Worm (Caenorhabditis elegans) whole organism, midembryonic: Measurements from ENCODE around the gene srbc-58.

Source experiments
- T22C8.4 ChIP-seq: fragments of 200-800 bp; sonication (Bioruptor generic); IDR thresholded peaks from 2 replicates; pipeline ENCODE4 v1.3.6; 2022; ENCODE audit warnings: missing genetic modification characterization, missing compliant biosample characterization
- cog-1 ChIP-seq: sonication (generic microtip); optimal IDR thresholded peaks from 2 replicates; lab custom pipeline; 2016; ENCODE audit warnings: missing genetic modification characterization, missing compliant biosample characterization
- flt-1 ChIP-seq: fragments of 200-800 bp; sonication (Bioruptor generic); IDR thresholded peaks from 2 replicates; pipeline ENCODE4 v1.3.6; 2022; ENCODE audit warnings: missing genetic modification characterization, missing compliant biosample characterization
- klf-2 ChIP-seq: fragments of 200-800 bp; sonication (Bioruptor generic); conservative IDR thresholded peaks from 2 replicates; pipeline ENCODE4 v1.3.6; 2022; ENCODE audit warnings: missing genetic modification reagents, missing genetic modification characterization, missing compliant biosample characterization
- med-1 ChIP-seq: sonication (generic microtip); optimal IDR thresholded peaks from 2 replicates; lab custom pipeline; 2017; ENCODE audit warnings: missing genetic modification characterization, mild to moderate bottlenecking, missing compliant biosample characterization, antibody characterized with exemption, missing genetic modification reagents; ENCODE audit not compliant: insufficient read depth
- ref-1 ChIP-seq: fragments of 200-800 bp; sonication (Bioruptor generic); conservative IDR thresholded peaks from 2 replicates; pipeline ENCODE4 v1.3.6; 2022; ENCODE audit warnings: missing genetic modification reagents, missing genetic modification characterization, missing compliant biosample characterization
- tab-1 ChIP-seq: fragments of 200-800 bp; sonication (Bioruptor generic); IDR thresholded peaks from 2 replicates; pipeline ENCODE4 v1.3.6; 2022; ENCODE audit warnings: missing genetic modification characterization, missing compliant biosample characterization
- ztf-23 ChIP-seq: fragments of 200-800 bp; sonication (Bioruptor generic); IDR thresholded peaks from 2 replicates; pipeline ENCODE4 v1.3.6; 2022; ENCODE audit warnings: missing genetic modification reagents, missing genetic modification characterization, missing compliant biosample characterization
- ztf-29 ChIP-seq: fragments of 200-800 bp; sonication (Bioruptor generic); IDR thresholded peaks from 2 replicates; pipeline ENCODE4 v1.3.6; 2022; ENCODE audit warnings: missing genetic modification reagents, missing genetic modification characterization, missing compliant biosample characterization

Gene srbc-58

DNA sequence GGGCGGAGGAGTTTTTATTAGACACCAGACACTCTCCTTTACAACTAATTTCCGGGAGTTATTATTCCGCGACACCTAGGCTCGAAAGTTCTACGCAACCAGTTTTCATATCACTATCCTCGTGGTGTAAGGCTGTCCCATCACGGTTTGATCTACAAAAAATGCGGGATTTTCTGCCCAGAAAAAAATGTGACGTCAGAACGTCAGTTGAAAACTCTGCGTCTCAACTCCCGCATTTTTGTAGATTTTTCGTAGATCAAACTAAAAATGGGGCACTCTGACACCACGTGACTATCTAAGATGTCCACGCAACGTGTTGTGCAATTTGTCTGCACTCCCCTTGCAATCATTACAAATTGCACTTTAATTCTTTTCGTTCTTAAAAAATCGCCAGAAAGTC lies 10.1 kb upstream of the srbc-58 start, which contains the start of gene str-238:
TSS of gene str-238 (plus strand) at position 301 of the 400 bp plus-strand sequence.
- TF ChIP-seq med-1 (GFP tag; lab: Kevin White, UChicago), result no peak

DNA sequence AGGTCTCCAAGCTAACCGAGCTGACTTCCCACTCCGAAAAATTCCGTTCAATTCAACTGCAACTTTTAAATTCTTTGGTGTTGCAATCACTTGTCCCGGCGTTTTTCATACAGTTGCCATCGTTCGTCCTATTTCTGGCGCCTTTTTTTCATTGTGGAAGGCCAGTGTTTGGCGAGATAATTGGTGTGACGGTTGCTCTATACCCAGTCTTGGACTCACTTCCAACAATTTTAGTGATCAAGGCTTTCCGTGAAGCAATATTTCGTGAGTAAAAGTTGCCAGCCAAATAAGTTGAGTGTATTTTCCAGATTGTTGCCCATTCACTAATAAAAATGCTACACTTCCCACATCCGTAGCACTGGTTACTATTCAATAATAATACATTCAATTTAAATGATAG lies 2.6 kb upstream of the srbc-58 start:
- no peak for TF ChIP-seq ref-1 (GFP tag; lab: Robert Waterston, UW)
- TF ChIP-seq ztf-29, result no peak
- no peak for TF ChIP-seq klf-2 (GFP tag; lab: Robert Waterston, UW)
- TF ChIP-seq ztf-23 (GFP tag; lab: Robert Waterston, UW), result no peak
- TF ChIP-seq T22C8.4 (GFP tag; lab: Robert Waterston, UW), result no peak
- TF ChIP-seq tab-1 (GFP tag; lab: Robert Waterston, UW), result no peak
- no peak for TF ChIP-seq cog-1 (tag; lab: Kevin White, UChicago)
- TF ChIP-seq flt-1 (GFP tag; lab: Robert Waterston, UW), result no peak

DNA sequence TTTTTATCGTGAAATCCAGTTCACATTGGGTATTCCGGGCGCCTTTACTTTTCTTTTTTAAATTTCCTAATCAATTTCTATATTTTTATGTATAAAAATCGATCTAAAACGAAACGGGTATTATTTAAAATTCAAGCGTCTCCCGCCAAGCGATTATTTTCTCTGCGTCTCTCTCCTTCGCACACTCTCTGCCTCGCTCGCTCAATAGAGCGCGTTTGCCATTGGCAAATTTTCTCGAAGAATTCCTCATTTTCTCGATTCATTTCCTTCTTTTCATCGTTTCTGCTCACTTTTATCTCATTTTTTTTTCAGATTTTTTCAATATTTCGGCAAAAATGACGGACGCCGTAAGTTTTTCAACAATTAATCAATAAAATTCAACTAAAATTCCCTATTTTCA lies 1.5 kb upstream of the srbc-58 start, which contains the start of gene sti-1:
TSS of gene sti-1 (plus strand) at position 263 of the 400 bp plus-strand sequence.
- no peak for TF ChIP-seq tab-1 (GFP tag; lab: Robert Waterston, UW)
- TF ChIP-seq flt-1 (GFP tag; lab: Robert Waterston, UW), result no peak
- TF ChIP-seq ztf-23 (GFP tag; lab: Robert Waterston, UW), result no peak
- peak; percentile 18 for TF ChIP-seq med-1 (GFP tag; lab: Kevin White, UChicago)
- no peak for TF ChIP-seq ztf-29
- peak; percentile 68 for TF ChIP-seq cog-1 (tag; lab: Kevin White, UChicago)
- no peak for TF ChIP-seq klf-2 (GFP tag; lab: Robert Waterston, UW)
- no peak for TF ChIP-seq ref-1 (GFP tag; lab: Robert Waterston, UW)
- TF ChIP-seq T22C8.4 (GFP tag; lab: Robert Waterston, UW), result no peak

DNA sequence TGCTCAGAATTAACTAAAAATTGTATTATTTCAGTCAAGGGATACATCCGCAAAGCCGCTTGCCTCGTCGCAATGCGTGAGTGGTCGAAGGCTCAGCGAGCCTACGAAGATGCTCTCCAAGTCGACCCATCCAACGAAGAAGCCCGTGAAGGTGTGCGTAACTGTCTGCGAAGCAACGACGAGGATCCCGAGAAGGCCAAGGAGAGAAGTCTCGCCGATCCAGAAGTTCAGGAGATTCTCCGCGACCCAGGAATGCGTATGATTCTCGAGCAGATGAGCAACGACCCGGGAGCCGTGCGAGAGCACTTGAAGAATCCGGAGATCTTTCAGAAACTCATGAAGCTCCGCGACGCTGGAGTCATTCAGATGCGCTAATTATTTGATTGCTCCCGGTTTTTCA lies 454 bp upstream of the srbc-58 start:
- TF ChIP-seq ztf-23 (GFP tag; lab: Robert Waterston, UW), result no peak
- TF ChIP-seq ref-1 (GFP tag; lab: Robert Waterston, UW), result no peak
- TF ChIP-seq T22C8.4 (GFP tag; lab: Robert Waterston, UW), result no peak
- TF ChIP-seq med-1 (GFP tag; lab: Kevin White, UChicago), result no peak
- no peak for TF ChIP-seq klf-2 (GFP tag; lab: Robert Waterston, UW)
- TF ChIP-seq tab-1 (GFP tag; lab: Robert Waterston, UW), result no peak
- no peak for TF ChIP-seq flt-1 (GFP tag; lab: Robert Waterston, UW)
- no peak for TF ChIP-seq cog-1 (tag; lab: Kevin White, UChicago)
- no peak for TF ChIP-seq ztf-29

DNA sequence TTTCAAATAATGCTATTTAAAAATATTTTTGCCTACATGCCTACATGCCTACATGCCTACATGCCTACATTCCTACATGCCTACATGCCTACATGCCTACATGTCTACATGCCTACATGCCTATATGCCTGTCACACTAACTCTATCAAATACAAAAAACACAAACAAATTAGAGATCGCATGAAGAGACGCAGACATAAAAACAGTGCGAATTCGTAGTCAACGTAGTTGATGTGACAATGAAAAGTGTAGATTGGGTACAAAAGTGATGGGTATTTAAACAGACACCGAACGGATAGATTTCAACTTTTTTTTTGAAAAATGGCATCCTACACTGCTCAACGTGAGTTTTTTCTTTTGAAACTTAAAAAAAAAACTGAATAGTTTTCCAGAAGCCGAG lies 2.5 kb downstream of the srbc-58 start, which contains the start of gene R09E12.9:
TSS of gene R09E12.9 (plus strand) at position 316 of the 400 bp plus-strand sequence.
- TF ChIP-seq klf-2 (GFP tag; lab: Robert Waterston, UW) (no peak), med-1 (GFP tag; lab: Kevin White, UChicago) (no peak), ztf-29 (no peak), T22C8.4 (GFP tag; lab: Robert Waterston, UW) (no peak), tab-1 (GFP tag; lab: Robert Waterston, UW) (no peak), cog-1 (tag; lab: Kevin White, UChicago) (no peak), ref-1 (GFP tag; lab: Robert Waterston, UW) (no peak)

DNA sequence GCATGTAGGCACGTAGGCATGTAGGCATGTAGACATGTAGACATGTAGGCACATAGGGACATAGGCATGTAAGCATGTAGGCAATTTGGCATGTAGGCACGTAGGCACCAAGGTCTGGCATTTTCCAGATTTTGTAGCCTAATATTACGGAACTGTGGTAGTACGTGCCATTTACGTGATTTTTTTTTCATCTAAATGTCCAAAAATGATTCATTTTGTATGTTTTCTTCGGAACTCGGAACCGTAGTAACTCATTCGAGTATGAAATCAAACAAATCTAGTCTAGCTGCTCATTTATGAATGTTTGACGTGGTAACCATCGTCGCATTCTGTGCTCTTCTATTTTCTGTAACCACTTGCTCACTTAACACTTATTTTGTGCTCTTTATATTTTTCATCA lies 3.5 kb downstream of the srbc-58 start, which contains the start of gene srbc-59:
TSS of gene srbc-59 (plus strand) at position 301 of the 400 bp plus-strand sequence.
- TF ChIP-seq med-1 (GFP tag; lab: Kevin White, UChicago) (no peak), flt-1 (GFP tag; lab: Robert Waterston, UW) (no peak), T22C8.4 (GFP tag; lab: Robert Waterston, UW) (no peak), ref-1 (GFP tag; lab: Robert Waterston, UW) (no peak), klf-2 (GFP tag; lab: Robert Waterston, UW) (no peak), ztf-23 (GFP tag; lab: Robert Waterston, UW) (no peak), cog-1 (tag; lab: Kevin White, UChicago) (no peak), tab-1 (GFP tag; lab: Robert Waterston, UW) (no peak), ztf-29 (no peak)

DNA sequence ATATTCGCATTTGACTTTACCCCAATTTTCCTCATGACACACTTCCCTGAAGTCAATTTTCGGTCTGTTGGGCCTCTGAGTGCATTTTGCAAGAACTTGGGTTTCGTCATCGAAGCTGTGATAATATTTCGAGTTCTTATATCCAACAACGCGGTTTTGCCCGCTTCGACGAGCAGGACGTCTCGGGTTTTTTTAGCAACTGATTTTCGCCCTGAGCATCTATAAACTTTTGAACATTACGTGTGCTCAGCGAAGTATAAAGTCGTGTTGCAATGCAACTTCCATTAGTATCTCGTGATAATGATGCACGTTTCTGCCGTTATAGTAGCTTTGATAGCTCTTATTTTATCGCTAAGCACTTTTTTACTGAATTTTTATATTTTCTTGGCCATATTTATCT lies 5.2 kb downstream of the srbc-58 start, which contains the start of gene srbc-60:
TSS of gene srbc-60 (plus strand) at position 301 of the 400 bp plus-strand sequence.
- TF ChIP-seq klf-2 (GFP tag; lab: Robert Waterston, UW) (no peak), ztf-23 (GFP tag; lab: Robert Waterston, UW) (no peak), ztf-29 (no peak), med-1 (GFP tag; lab: Kevin White, UChicago) (no peak), flt-1 (GFP tag; lab: Robert Waterston, UW) (no peak), T22C8.4 (GFP tag; lab: Robert Waterston, UW) (no peak), cog-1 (tag; lab: Kevin White, UChicago) (no peak), ref-1 (GFP tag; lab: Robert Waterston, UW) (no peak), tab-1 (GFP tag; lab: Robert Waterston, UW) (no peak)

DNA sequence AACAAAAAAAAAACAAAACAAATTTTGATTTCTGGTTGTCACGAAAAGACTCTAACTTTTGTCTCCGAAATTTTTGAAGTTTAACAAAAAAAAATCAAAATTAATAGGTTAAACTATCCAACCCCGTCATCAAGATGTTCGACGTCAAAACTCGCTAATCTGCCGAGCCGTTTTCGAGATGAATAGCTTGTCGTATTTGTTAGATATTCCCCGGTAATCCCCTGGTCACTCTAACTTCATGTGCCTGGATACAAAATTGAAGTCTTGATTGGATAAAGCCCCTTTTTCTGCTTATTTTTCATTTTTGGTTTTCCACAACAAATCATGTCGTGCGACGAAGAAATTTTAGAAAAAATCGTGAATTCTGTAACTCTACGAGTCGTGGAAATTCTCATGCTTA lies 7.6 kb downstream of the srbc-58 start, which contains the start of gene srab-16:
TSS of gene srab-16 (plus strand) at position 301 of the 400 bp plus-strand sequence.
- no peak for TF ChIP-seq tab-1 (GFP tag; lab: Robert Waterston, UW)
- no peak for TF ChIP-seq ztf-23 (GFP tag; lab: Robert Waterston, UW)
- no peak for TF ChIP-seq T22C8.4 (GFP tag; lab: Robert Waterston, UW)
- TF ChIP-seq cog-1 (tag; lab: Kevin White, UChicago), result no peak
- TF ChIP-seq med-1 (GFP tag; lab: Kevin White, UChicago), result no peak
- no peak for TF ChIP-seq ztf-29
- no peak for TF ChIP-seq klf-2 (GFP tag; lab: Robert Waterston, UW)
- no peak for TF ChIP-seq ref-1 (GFP tag; lab: Robert Waterston, UW)
- TF ChIP-seq flt-1 (GFP tag; lab: Robert Waterston, UW), result no peak

DNA sequence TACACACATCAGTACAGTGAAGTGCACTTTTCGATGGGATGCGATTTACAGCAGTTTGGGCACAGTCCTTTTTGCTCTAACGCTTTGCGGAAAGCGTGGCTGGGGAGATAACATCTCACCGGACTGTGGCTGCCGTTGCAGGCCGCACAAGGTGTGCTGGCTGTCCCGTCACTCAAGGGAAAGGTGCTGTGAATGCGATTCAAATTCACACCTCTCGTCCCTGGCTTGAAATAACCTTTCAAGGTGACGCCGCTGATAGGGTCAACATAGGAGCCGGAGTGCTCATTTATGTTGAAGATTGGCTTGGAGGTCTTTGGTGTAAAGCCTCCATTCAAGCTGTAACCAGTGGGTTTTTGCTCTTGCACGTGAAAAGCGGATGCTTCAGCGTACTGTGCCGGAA lies 19.3 kb downstream of the srbc-58 start:
- TF ChIP-seq ref-1 (GFP tag; lab: Robert Waterston, UW) (no peak), cog-1 (tag; lab: Kevin White, UChicago) (no peak), T22C8.4 (GFP tag; lab: Robert Waterston, UW) (no peak), med-1 (GFP tag; lab: Kevin White, UChicago) (no peak), ztf-23 (GFP tag; lab: Robert Waterston, UW) (no peak), flt-1 (GFP tag; lab: Robert Waterston, UW) (no peak), klf-2 (GFP tag; lab: Robert Waterston, UW) (no peak), ztf-29 (no peak), tab-1 (GFP tag; lab: Robert Waterston, UW) (no peak)
